Fruit fly (Drosophila melanogaster) whole organism, embryonic: ENCODE data around the gene moody.

Experiments used
- Aef1 ChIP-seq: fragments of 200-800 bp; sonication (Bioruptor generic); IDR thresholded peaks from 3 replicates; pipeline ENCODE4 v1.3.6; 2022; ENCODE audit warnings: missing biosample characterization, missing genetic modification characterization
- B-H2 ChIP-seq: fragments of 200-800 bp; sonication (Bioruptor generic); optimal IDR thresholded peaks from 2 replicates; lab custom pipeline; 2018; ENCODE audit warnings: missing biosample characterization, mild to moderate bottlenecking, missing genetic modification characterization
- CG10462 ChIP-seq: fragments of 200-800 bp; sonication (Bioruptor generic); optimal IDR thresholded peaks from 2 replicates; lab custom pipeline; 2016; ENCODE audit warnings: missing biosample characterization, missing genetic modification characterization
- CG12299 ChIP-seq: fragments of 200-800 bp; sonication (Bioruptor generic); optimal IDR thresholded peaks from 2 replicates; lab custom pipeline; 2018; ENCODE audit warnings: missing biosample characterization, mild to moderate bottlenecking, missing genetic modification characterization
- CG12391 ChIP-seq: fragments of 200-800 bp; sonication (Bioruptor generic); optimal IDR thresholded peaks from 3 replicates; lab custom pipeline; 2018; ENCODE audit warnings: missing biosample characterization, mild to moderate bottlenecking, missing genetic modification characterization, moderate library complexity
- CG12942 ChIP-seq: fragments of 200-800 bp; sonication (Bioruptor generic); optimal IDR thresholded peaks from 3 replicates; lab custom pipeline; 2016; ENCODE audit warnings: missing biosample characterization, missing genetic modification characterization
- CG14860 ChIP-seq: fragments of 200-800 bp; sonication (Bioruptor generic); IDR thresholded peaks from 3 replicates; pipeline ENCODE4 v1.3.6; 2022; ENCODE audit warnings: missing biosample characterization, missing genetic modification characterization; ENCODE audit not compliant: partially characterized antibody
- CG1603 ChIP-seq: fragments of 200-800 bp; sonication (Bioruptor generic); optimal IDR thresholded peaks from 2 replicates; lab custom pipeline; 2019; ENCODE audit warnings: missing biosample characterization, mild to moderate bottlenecking, missing genetic modification characterization, moderate library complexity
- CG16815 ChIP-seq: fragments of 200-800 bp; sonication (Bioruptor generic); optimal IDR thresholded peaks from 3 replicates; lab custom pipeline; 2017; ENCODE audit warnings: missing biosample characterization, mild to moderate bottlenecking, missing genetic modification characterization
- CG18011 ChIP-seq: fragments of 200-800 bp; sonication (Bioruptor generic); optimal IDR thresholded peaks from 2 replicates; lab custom pipeline; 2017; ENCODE audit warnings: missing biosample characterization, missing genetic modification characterization, mild to moderate bottlenecking, moderate library complexity, missing genotype
- CG3163 ChIP-seq: fragments of 200-800 bp; sonication (Bioruptor generic); optimal IDR thresholded peaks from 3 replicates; lab custom pipeline; 2016; ENCODE audit warnings: missing biosample characterization, missing genetic modification characterization
- CG33213 ChIP-seq: fragments of 200-800 bp; sonication (Bioruptor generic); optimal IDR thresholded peaks from 3 replicates; lab custom pipeline; 2016; ENCODE audit warnings: missing biosample characterization, missing genetic modification characterization
- CG33557 ChIP-seq: fragments of 200-800 bp; sonication (Bioruptor generic); optimal IDR thresholded peaks from 2 replicates; lab custom pipeline; 2019; ENCODE audit warnings: missing biosample characterization, mild to moderate bottlenecking, missing genetic modification characterization, moderate library complexity
- CG42726 ChIP-seq: fragments of 200-800 bp; sonication (Bioruptor generic); IDR thresholded peaks from 2 replicates; pipeline ENCODE4 v1.3.6; 2022; ENCODE audit warnings: missing biosample characterization, missing genetic modification characterization; ENCODE audit not compliant: partially characterized antibody
- CG6254 ChIP-seq: fragments of 200-800 bp; sonication (Bioruptor generic); optimal IDR thresholded peaks from 3 replicates; lab custom pipeline; 2017; ENCODE audit warnings: mild to moderate bottlenecking, missing biosample characterization, missing genetic modification reagents, missing genetic modification characterization
- CG6272 ChIP-seq: fragments of 200-800 bp; sonication (Bioruptor generic); IDR thresholded peaks from 2 replicates; pipeline ENCODE4 v1.3.6; 2022; ENCODE audit warnings: missing biosample characterization, missing genetic modification characterization
- CG7786 ChIP-seq: fragments of 200-800 bp; sonication (Bioruptor generic); optimal IDR thresholded peaks from 2 replicates; lab custom pipeline; 2016; ENCODE audit warnings: missing biosample characterization, missing genetic modification characterization
- CG9437 ChIP-seq: fragments of 200-800 bp; sonication (Bioruptor generic); optimal IDR thresholded peaks from 2 replicates; lab custom pipeline; 2018; ENCODE audit warnings: missing biosample characterization, mild to moderate bottlenecking, missing genetic modification characterization
- Camta ChIP-seq: fragments of 200-800 bp; sonication (Bioruptor generic); optimal IDR thresholded peaks from 2 replicates; lab custom pipeline; 2016; ENCODE audit warnings: missing biosample characterization, missing genetic modification characterization
- Chrac-16 ChIP-seq: fragments of 200-800 bp; sonication (Bioruptor generic); optimal IDR thresholded peaks from 3 replicates; lab custom pipeline; 2016; ENCODE audit warnings: missing biosample characterization, missing genetic modification characterization
- Dad ChIP-seq: fragments of 200-800 bp; sonication (Bioruptor generic); optimal IDR thresholded peaks from 3 replicates; lab custom pipeline; 2016; ENCODE audit warnings: missing biosample characterization, missing genetic modification characterization
- Gsc ChIP-seq: fragments of 200-800 bp; sonication (Bioruptor generic); IDR thresholded peaks from 2 replicates; pipeline ENCODE4 v1.3.6; 2022; ENCODE audit warnings: missing biosample characterization, missing genetic modification characterization
- HmgZ ChIP-seq: fragments of 200-800 bp; sonication (Bioruptor generic); optimal IDR thresholded peaks from 2 replicates; lab custom pipeline; 2018; ENCODE audit warnings: missing biosample characterization, mild to moderate bottlenecking, missing genetic modification characterization
- MBD-R2 ChIP-seq: fragments of 200-800 bp; sonication (Bioruptor generic); IDR thresholded peaks from 2 replicates; pipeline ENCODE4 v1.3.6; 2022; ENCODE audit warnings: missing biosample characterization, missing genetic modification characterization
- NFAT ChIP-seq: fragments of 200-800 bp; sonication (Bioruptor generic); IDR thresholded peaks from 2 replicates; pipeline ENCODE4 v1.3.6; 2022; ENCODE audit warnings: missing biosample characterization, missing genetic modification characterization
- Oli ChIP-seq: fragments of 200-800 bp; sonication (Bioruptor generic); optimal IDR thresholded peaks from 2 replicates; lab custom pipeline; 2018; ENCODE audit warnings: missing biosample characterization, mild to moderate bottlenecking, missing genetic modification characterization, moderate library complexity
- Ssrp ChIP-seq: fragments of 200-800 bp; sonication (Bioruptor generic); optimal IDR thresholded peaks from 2 replicates; lab custom pipeline; 2018; ENCODE audit warnings: missing biosample characterization, mild to moderate bottlenecking, missing genetic modification characterization, moderate library complexity
- Vsx1 ChIP-seq: fragments of 200-800 bp; sonication (Bioruptor generic); optimal IDR thresholded peaks from 2 replicates; lab custom pipeline; 2017; ENCODE audit warnings: missing biosample characterization, mild to moderate bottlenecking, missing genetic modification characterization, missing genetic modification reagents
- YL-1 ChIP-seq: fragments of 200-800 bp; sonication (Bioruptor generic); optimal IDR thresholded peaks from 3 replicates; lab custom pipeline; 2017; ENCODE audit warnings: missing biosample characterization, mild to moderate bottlenecking, missing genetic modification characterization
- aop ChIP-seq: fragments of 200-800 bp; sonication (Bioruptor generic); IDR thresholded peaks from 2 replicates; pipeline ENCODE4 v1.3.6; 2022; ENCODE audit warnings: missing biosample characterization, missing genetic modification characterization
- ara ChIP-seq: fragments of 200-800 bp; sonication (Bioruptor generic); IDR thresholded peaks from 2 replicates; pipeline ENCODE4 v1.3.6; 2022; ENCODE audit warnings: missing biosample characterization, missing genetic modification characterization
- dpn ChIP-seq, 2 experiments: fragments of 200-800 bp; sonication (Bioruptor generic); optimal IDR thresholded peaks; 3 replicates each; lab custom pipeline; 2016; ENCODE audit warnings: missing biosample characterization in 2 of 2, missing genetic modification characterization in 2 of 2
- emc ChIP-seq: fragments of 200-800 bp; sonication (Bioruptor generic); optimal IDR thresholded peaks from 2 replicates; lab custom pipeline; 2016; ENCODE audit warnings: missing biosample characterization, missing genetic modification characterization
- ems ChIP-seq: fragments of 200-800 bp; sonication (Bioruptor generic); optimal IDR thresholded peaks from 3 replicates; lab custom pipeline; 2016; ENCODE audit warnings: missing biosample characterization, missing genetic modification characterization
- ewg ChIP-seq: fragments of 200-800 bp; sonication (Bioruptor generic); optimal IDR thresholded peaks from 3 replicates; lab custom pipeline; 2017; ENCODE audit warnings: mild to moderate bottlenecking, missing biosample characterization, missing genetic modification reagents, missing genetic modification characterization
- exex ChIP-seq: fragments of 200-800 bp; sonication (Bioruptor generic); optimal IDR thresholded peaks from 4 replicates; lab custom pipeline; 2018; ENCODE audit warnings: missing biosample characterization, mild to moderate bottlenecking, missing genetic modification characterization, moderate library complexity
- eyg ChIP-seq: fragments of 200-800 bp; sonication (Bioruptor generic); optimal IDR thresholded peaks from 3 replicates; lab custom pipeline; 2016; ENCODE audit warnings: missing biosample characterization, missing genetic modification characterization
- gsb-n ChIP-seq: fragments of 200-800 bp; sonication (Bioruptor generic); optimal IDR thresholded peaks from 3 replicates; lab custom pipeline; 2018; ENCODE audit warnings: missing biosample characterization, mild to moderate bottlenecking, missing genetic modification characterization
- hth ChIP-seq: fragments of >200 bp; optimal IDR thresholded peaks from 2 replicates; lab custom pipeline; 2017; ENCODE audit warnings: inconsistent platforms
- klu ChIP-seq: fragments of 200-800 bp; sonication (Bioruptor generic); IDR thresholded peaks from 2 replicates; pipeline ENCODE4 v1.3.6; 2022; ENCODE audit warnings: missing biosample characterization, missing genetic modification characterization
- luna ChIP-seq: fragments of 200-800 bp; sonication (Bioruptor generic); optimal IDR thresholded peaks from 2 replicates; lab custom pipeline; 2016; ENCODE audit warnings: missing biosample characterization, missing genetic modification characterization
- maf-S ChIP-seq: fragments of 200-800 bp; sonication (Bioruptor generic); optimal IDR thresholded peaks from 2 replicates; lab custom pipeline; 2016; ENCODE audit warnings: missing biosample characterization, missing genetic modification characterization
- nmo ChIP-seq: fragments of 200-800 bp; sonication (Bioruptor generic); optimal IDR thresholded peaks from 2 replicates; lab custom pipeline; 2018; ENCODE audit warnings: missing biosample characterization, mild to moderate bottlenecking, missing genetic modification characterization, moderate library complexity
- nom ChIP-seq: fragments of 200-800 bp; sonication (Bioruptor generic); optimal IDR thresholded peaks from 2 replicates; lab custom pipeline; 2017; ENCODE audit warnings: missing biosample characterization, missing genetic modification characterization, mild to moderate bottlenecking, moderate library complexity, missing genetic modification reagents
- sens ChIP-seq: fragments of 200-800 bp; sonication (Bioruptor generic); peaks from one replicate; lab custom pipeline; 2016; ENCODE audit warnings: missing biosample characterization, missing genetic modification characterization
- trh ChIP-seq: fragments of 200-800 bp; sonication (Bioruptor generic); optimal IDR thresholded peaks from 2 replicates; lab custom pipeline; 2016; ENCODE audit warnings: missing biosample characterization, missing genetic modification characterization
- ttk ChIP-seq: fragments of 200-800 bp; sonication (Bioruptor generic); IDR thresholded peaks from 2 replicates; pipeline ENCODE4 v2.1.2; 2022; ENCODE audit warnings: missing biosample characterization, missing genetic modification characterization
- tup ChIP-seq: fragments of 200-800 bp; sonication (Bioruptor generic); optimal IDR thresholded peaks from 2 replicates; lab custom pipeline; 2016; ENCODE audit warnings: missing biosample characterization, mild to moderate bottlenecking, missing genetic modification characterization, moderate library complexity
- usp ChIP-seq: fragments of >200 bp; optimal IDR thresholded peaks from 2 replicates; lab custom pipeline; 2017; ENCODE audit warnings: missing biosample characterization, missing genetic modification characterization
- zfh1 ChIP-seq: fragments of 200-800 bp; sonication (Bioruptor generic); IDR thresholded peaks from 3 replicates; pipeline ENCODE4 v1.3.6; 2022; ENCODE audit warnings: missing biosample characterization, missing genetic modification characterization

The moody gene

DNA sequence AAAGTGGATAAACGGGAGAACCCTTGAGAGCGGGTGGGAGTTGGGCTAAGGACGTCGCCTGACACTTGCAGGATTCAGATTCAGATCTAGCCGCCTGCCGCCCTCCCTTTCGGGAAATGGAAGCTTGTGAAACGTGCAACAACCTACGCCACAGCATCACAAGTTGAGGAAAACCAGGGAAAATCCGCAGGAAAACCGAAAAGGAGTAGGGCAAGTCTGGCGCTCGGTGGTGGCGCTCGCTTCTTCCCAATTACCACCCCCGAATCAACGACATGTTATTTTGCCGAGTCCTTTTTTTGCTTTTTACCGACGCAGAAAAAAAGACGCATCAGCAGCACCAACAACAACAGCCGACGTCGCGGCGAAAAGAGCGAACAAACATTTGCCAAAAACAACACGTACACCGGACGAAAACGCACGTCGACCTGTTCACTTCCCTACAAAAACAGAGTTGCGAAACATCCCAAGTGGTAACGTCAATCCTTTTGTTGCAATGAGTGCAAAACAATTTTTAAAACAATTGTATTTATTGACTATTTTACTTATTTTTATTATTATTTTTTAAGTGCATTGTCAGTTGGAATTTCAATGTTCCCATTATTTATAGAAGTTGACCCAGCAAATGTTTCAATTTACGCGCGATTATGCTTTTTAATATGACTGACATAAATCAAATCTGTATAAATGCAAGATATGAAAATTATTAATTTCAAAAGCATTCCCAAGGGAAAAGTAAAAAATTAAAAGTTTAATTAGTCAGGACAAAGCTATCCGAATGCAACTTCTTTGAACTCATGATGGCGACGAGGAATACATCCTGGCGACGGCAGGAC is 38.4 kb downstream of the moody start:
- TF ChIP-seq Vsx1: peak; percentile 24
- TF ChIP-seq exex: no peak
- TF ChIP-seq Aef1 (GFP tag; lab: Robert Waterston, UW): peak; percentile 72
- no peak for TF ChIP-seq B-H2 (GFP tag; lab: Kevin White, UChicago)
- peak; percentile 54 for TF ChIP-seq Oli (tag; lab: Kevin White, UChicago)
- TF ChIP-seq MBD-R2 (GFP tag; lab: Robert Waterston, UW): no peak
- peak; percentile 62 for TF ChIP-seq CG9437
- TF ChIP-seq tup: no peak
- TF ChIP-seq CG42726 (GFP tag; lab: Robert Waterston, UW): no peak
- peak; percentile 49; the same call in 1 of the 2 replicates for TF ChIP-seq ara (GFP tag; lab: Robert Waterston, UW)
- no peak for TF ChIP-seq CG14860
- TF ChIP-seq nom (GFP tag; lab: Kevin White, UChicago): no peak
- TF ChIP-seq HmgZ (tag; lab: Kevin White, UChicago): peak; percentile 16
- peak; percentile 26 for TF ChIP-seq CG16815 (GFP tag; lab: Kevin White, UChicago)
- TF ChIP-seq Ssrp (tag; lab: Kevin White, UChicago): peak; percentile 50
- no peak for TF ChIP-seq Dad
- TF ChIP-seq NFAT: peak; percentile 50; the same call in 1 of the 2 replicates
- TF ChIP-seq Gsc (GFP tag; lab: Robert Waterston, UW): peak; percentile 46; the same call in 1 of the 2 replicates
- no peak for TF ChIP-seq CG33213 (GFP tag; lab: Kevin White, UChicago)
- TF ChIP-seq gsb-n (tag; lab: Kevin White, UChicago): peak; percentile 42
- peak; percentile 13 for TF ChIP-seq CG18011 (GFP tag; lab: Kevin White, UChicago)
- 0 out of 2 replicates have a peak, but pooled peaks have one; percentile 24 for TF ChIP-seq klu (GFP tag; lab: Robert Waterston, UW)
- TF ChIP-seq sens (GFP tag; lab: Kevin White, UChicago): peak; percentile 31
- no peak for TF ChIP-seq hth
- TF ChIP-seq ems (GFP tag; lab: Kevin White, UChicago): no peak
- TF ChIP-seq CG7786 (GFP tag; lab: Kevin White, UChicago): no peak
- no peak for TF ChIP-seq trh
- TF ChIP-seq CG12942 (GFP tag; lab: Kevin White, UChicago): peak; percentile 7
- TF ChIP-seq maf-S (GFP tag; lab: Kevin White, UChicago): no peak
- TF ChIP-seq usp (GFP tag; lab: Kevin White, UChicago): no peak
- TF ChIP-seq Chrac-16 (GFP tag; lab: Kevin White, UChicago): peak; percentile 17
- no peak for TF ChIP-seq CG6272 (GFP tag; lab: Robert Waterston, UW)
- TF ChIP-seq CG12299: no peak
- TF ChIP-seq CG3163: no peak
- peak; percentile 50 for TF ChIP-seq nmo (GFP tag; lab: Kevin White, UChicago)
- TF ChIP-seq emc (GFP tag; lab: Kevin White, UChicago): no peak
- TF ChIP-seq dpn (GFP tag; optimal IDR thresholded peaks at IDR 0.05; lab: Kevin White, UChicago): peak in 1 of 2 experiments; percentile 60
- TF ChIP-seq CG6254 (GFP tag; lab: Kevin White, UChicago): no peak
- no peak for TF ChIP-seq aop
- TF ChIP-seq CG12391 (tag; lab: Kevin White, UChicago): peak; percentile 50
- no peak for TF ChIP-seq YL-1 (GFP tag; lab: Kevin White, UChicago)
- no peak for TF ChIP-seq Camta (GFP tag; lab: Kevin White, UChicago)
- TF ChIP-seq ewg (GFP tag; lab: Kevin White, UChicago): peak; percentile 32
- TF ChIP-seq luna (GFP tag; lab: Kevin White, UChicago): no peak
- peak; percentile 56 for TF ChIP-seq ttk (GFP tag; lab: Robert Waterston, UW)
- no peak for TF ChIP-seq eyg
- no peak for TF ChIP-seq CG10462
- peak; percentile 71 for TF ChIP-seq zfh1
- TF ChIP-seq CG1603 (tag; lab: Kevin White, UChicago): no peak
- no peak for TF ChIP-seq CG33557 (GFP tag; lab: Kevin White, UChicago)
